Worm (Caenorhabditis elegans) whole organism, L4 larva: ENCODE results near the gene C12D8.9.
A peak's percentile ranks its signal among the peaks of the same experiment; 100 is the strongest.

Source experiments
- ama-1 ChIP-seq: fragments of 150-350 bp; optimal IDR thresholded peaks from 2 replicates; lab custom pipeline; 2014; ENCODE audit warnings: inconsistent platforms, mixed read lengths
- ceh-20 ChIP-seq: fragments of 200-800 bp; sonication (Bioruptor generic); IDR thresholded peaks from 2 replicates; pipeline ENCODE4 v1.3.6; 2022; ENCODE audit warnings: missing genetic modification reagents, missing genetic modification characterization, missing compliant biosample characterization
- ceh-82 ChIP-seq: sonication (generic microtip); optimal IDR thresholded peaks from 2 replicates; lab custom pipeline; 2017; ENCODE audit warnings: missing biosample characterization, missing genetic modification characterization
- ces-1 ChIP-seq: fragments of 150-350 bp; sonication (generic microtip); optimal IDR thresholded peaks from 4 replicates; lab custom pipeline; 2014; ENCODE audit warnings: missing biosample characterization, missing genetic modification reagents, missing genetic modification characterization
- duxl-1 ChIP-seq: sonication (generic microtip); optimal IDR thresholded peaks from 2 replicates; lab custom pipeline; 2016; ENCODE audit warnings: mild to moderate bottlenecking, missing genetic modification characterization, moderate library complexity, missing compliant biosample characterization; ENCODE audit not compliant: poor library complexity
- fos-1 ChIP-seq: fragments of 150-350 bp; optimal IDR thresholded peaks from 2 replicates; lab custom pipeline; 2014; ENCODE audit warnings: missing biosample characterization, missing genetic modification characterization
- lin-13 ChIP-seq: fragments of 150-350 bp; optimal IDR thresholded peaks from 2 replicates; lab custom pipeline; 2014; ENCODE audit warnings: missing biosample characterization, missing genetic modification reagents, missing genetic modification characterization
- nhr-237 ChIP-seq: sonication (generic microtip); optimal IDR thresholded peaks from 2 replicates; lab custom pipeline; 2017; ENCODE audit warnings: missing biosample characterization, missing genetic modification characterization
- nhr-28 ChIP-seq: fragments of 150-350 bp; optimal IDR thresholded peaks from 2 replicates; lab custom pipeline; 2014; ENCODE audit warnings: missing biosample characterization, missing genetic modification characterization
- snpc-4 ChIP-seq: fragments of 150-350 bp; optimal IDR thresholded peaks from 2 replicates; lab custom pipeline; 2014; ENCODE audit warnings: missing biosample characterization, missing genetic modification characterization
- unc-130 ChIP-seq: sonication (generic microtip); optimal IDR thresholded peaks from 2 replicates; lab custom pipeline; 2016; ENCODE audit warnings: missing genetic modification reagents, missing genetic modification characterization, missing compliant biosample characterization
- unc-62 ChIP-seq, 3 experiments: fragments of 150-350 bp in 1 of 3; sonication (generic microtip); optimal IDR thresholded peaks in 2 of 3; peaks in 1 of 3; 1 replicate in 1 of 3; 2 replicates in 2 of 3; lab custom pipeline; 2014 to 2017; ENCODE audit warnings: missing biosample characterization in 3 of 3, missing genetic modification characterization in 3 of 3, missing genetic modification reagents in 3 of 3, missing genotype in 1 of 3
- ztf-7 ChIP-seq: fragments of 150-350 bp; optimal IDR thresholded peaks from 2 replicates; lab custom pipeline; 2014; ENCODE audit warnings: missing biosample characterization, missing genetic modification characterization

DNA sequence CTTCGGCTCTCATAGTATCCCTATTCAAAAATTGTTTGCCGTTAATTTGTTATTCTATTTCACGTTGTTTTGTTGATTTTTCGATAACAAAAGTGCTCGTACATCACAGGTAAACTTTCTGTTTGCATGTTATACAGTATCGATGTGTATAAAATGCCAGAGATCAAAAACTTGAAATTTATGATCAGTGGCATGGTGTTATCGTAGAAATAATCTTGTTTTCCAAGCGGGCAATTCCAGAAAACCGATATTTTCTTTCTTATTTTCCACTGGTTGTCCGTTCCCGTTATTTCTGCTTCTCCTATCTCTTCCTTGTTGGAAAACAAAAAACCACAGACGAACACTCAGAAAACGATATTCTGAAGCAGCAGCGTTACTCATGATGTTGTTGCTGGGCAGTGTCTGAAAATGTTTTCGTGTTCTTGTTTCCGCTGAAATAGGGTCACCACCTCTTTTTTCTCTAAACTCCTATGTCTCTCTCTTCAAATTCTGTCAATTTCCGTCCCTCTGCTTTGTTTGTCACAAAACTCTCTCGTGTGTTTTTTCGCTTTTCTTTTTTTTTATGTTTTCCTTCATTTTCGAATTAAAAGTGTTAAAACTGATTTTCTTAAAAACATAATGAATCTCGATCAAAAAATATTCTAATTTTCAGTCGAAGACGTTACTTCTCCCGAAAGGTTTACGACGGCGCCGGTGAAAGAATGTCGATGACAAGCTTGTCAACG, 5.4 kb upstream of the C12D8.9 start, which contains the start of gene akt-1:
- no peak for TF ChIP-seq ces-1 (GFP tag; lab: Kevin White, UChicago)
- no peak for TF ChIP-seq ceh-82 (tag; lab: Kevin White, UChicago)
- TF ChIP-seq nhr-28 (tag; lab: Kevin White, UChicago), result no peak
- no peak for TF ChIP-seq ztf-7
- no peak for TF ChIP-seq unc-130 (GFP tag; lab: Kevin White, UChicago)
- no peak for TF ChIP-seq nhr-237
- TF ChIP-seq ceh-20, result no peak
- peak in 1 of 2 experiments; percentile 99 for TF ChIP-seq unc-62 (GFP tag; optimal IDR thresholded peaks at IDR 0.05 in 1 of 2; lab: Kevin White, UChicago)
- TF ChIP-seq unc-62 (tag; optimal IDR thresholded peaks at IDR 0.05; lab: Kevin White, UChicago), result no peak
- TF ChIP-seq duxl-1 (tag; lab: Kevin White, UChicago), result no peak
- TF ChIP-seq ama-1 (lab: Kevin White, UChicago), result no peak
- TF ChIP-seq fos-1 (tag; lab: Kevin White, UChicago), result no peak
- no peak for TF ChIP-seq snpc-4 (tag; lab: Kevin White, UChicago)
- TF ChIP-seq lin-13 (GFP tag; lab: Kevin White, UChicago), result no peak
